Worm (Caenorhabditis elegans) whole organism, L4/young adult: ENCODE results near the gene afmd-1.

Source experiments
- W03F9.2 ChIP-seq: fragments of 150-350 bp; optimal IDR thresholded peaks from 2 replicates; lab custom pipeline; 2014; ENCODE audit warnings: missing biosample characterization, missing genetic modification characterization
- dao-5 ChIP-seq: sonication (generic microtip); optimal IDR thresholded peaks from 2 replicates; lab custom pipeline; 2016; ENCODE audit warnings: missing genotype, missing genetic modification characterization, moderate library complexity, missing compliant biosample characterization
- him-1 ChIP-seq: sonication (generic microtip); optimal IDR thresholded peaks from 2 replicates; lab custom pipeline; 2016; ENCODE audit warnings: missing genotype, missing genetic modification reagents, missing genetic modification characterization, missing compliant biosample characterization

DNA sequence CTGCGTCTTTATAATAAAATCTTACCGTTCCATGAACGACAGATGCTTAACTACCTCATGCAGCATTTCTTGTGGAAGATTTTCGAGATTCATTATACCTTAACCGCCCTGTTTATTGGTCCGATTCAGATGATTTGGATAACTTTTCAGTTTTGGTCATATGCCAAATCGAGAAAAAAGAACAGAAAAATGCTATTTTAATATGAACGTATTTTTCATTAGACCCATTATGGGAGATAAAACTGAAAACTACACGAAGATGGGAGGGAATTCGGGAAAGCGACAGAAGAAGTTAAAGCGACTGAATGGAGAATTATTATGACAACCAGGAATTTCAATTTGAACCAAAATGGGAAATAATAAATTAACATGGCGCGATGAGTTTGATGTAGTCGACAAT is 17.0 kb upstream of the afmd-1 start, which contains the start of gene R13A1.10:
- no peak for TF ChIP-seq him-1 (tag; lab: Kevin White, UChicago)
- no peak for TF ChIP-seq dao-5 (tag; lab: Kevin White, UChicago)
- TF ChIP-seq W03F9.2 (tag; lab: Kevin White, UChicago) = no peak
